Fruit fly (Drosophila melanogaster) whole organism, prepupa: ENCODE data around the gene E2f2.
A peak's percentile ranks its signal among the peaks of the same experiment; 100 is the strongest.

ENCODE experiments used
- CG10631 ChIP-seq: fragments of 200-800 bp; sonication (Bioruptor generic); optimal IDR thresholded peaks from 2 replicates; lab custom pipeline; 2016; ENCODE audit warnings: missing biosample characterization, missing genetic modification characterization
- CG10669 ChIP-seq: fragments of 200-800 bp; sonication (Bioruptor generic); optimal IDR thresholded peaks from 3 replicates; lab custom pipeline; 2018; ENCODE audit warnings: missing biosample characterization, mild to moderate bottlenecking, missing genetic modification characterization, moderate library complexity
- CG11762 ChIP-seq: fragments of 200-800 bp; sonication (Bioruptor generic); optimal IDR thresholded peaks from 3 replicates; lab custom pipeline; 2016; ENCODE audit warnings: missing biosample characterization, missing genetic modification characterization; ENCODE audit not compliant: insufficient read depth
- CG1621 ChIP-seq: fragments of 200-800 bp; sonication (Bioruptor generic); optimal IDR thresholded peaks from 3 replicates; lab custom pipeline; 2018; ENCODE audit warnings: missing biosample characterization, mild to moderate bottlenecking, missing genetic modification characterization
- CG31627 ChIP-seq: fragments of 200-800 bp; sonication (Bioruptor generic); optimal IDR thresholded peaks from 3 replicates; lab custom pipeline; 2016; ENCODE audit warnings: missing biosample characterization, missing genetic modification characterization
- CG34406 ChIP-seq: fragments of 200-800 bp; sonication (Bioruptor generic); optimal IDR thresholded peaks from 3 replicates; lab custom pipeline; 2016; ENCODE audit warnings: missing biosample characterization, missing genetic modification characterization
- CG6276 ChIP-seq: fragments of 200-800 bp; sonication (Bioruptor generic); optimal IDR thresholded peaks from 2 replicates; lab custom pipeline; 2017; ENCODE audit warnings: missing biosample characterization, mild to moderate bottlenecking, missing genetic modification characterization
- CG6792 ChIP-seq: fragments of 200-800 bp; sonication (Bioruptor generic); optimal IDR thresholded peaks from 3 replicates; lab custom pipeline; 2016; ENCODE audit warnings: missing biosample characterization, missing genetic modification characterization
- CG6808 ChIP-seq: fragments of 200-800 bp; sonication (Bioruptor generic); optimal IDR thresholded peaks from 3 replicates; lab custom pipeline; 2017; ENCODE audit warnings: missing biosample characterization, missing genetic modification characterization, mild to moderate bottlenecking, moderate library complexity, missing genetic modification reagents
- CG7368 ChIP-seq: fragments of 200-800 bp; sonication (Bioruptor generic); optimal IDR thresholded peaks from 3 replicates; lab custom pipeline; 2016; ENCODE audit warnings: missing biosample characterization, missing genetic modification characterization
- CG8119 ChIP-seq: fragments of 200-800 bp; sonication (Bioruptor generic); IDR thresholded peaks from 3 replicates; pipeline ENCODE4 v1.3.6; 2022; ENCODE audit warnings: missing biosample characterization, missing genetic modification characterization
- CG8319 ChIP-seq: fragments of 200-800 bp; sonication (Bioruptor generic); optimal IDR thresholded peaks from 3 replicates; lab custom pipeline; 2016; ENCODE audit warnings: missing biosample characterization, missing genetic modification characterization
- CG8632 ChIP-seq: fragments of 200-800 bp; sonication (Bioruptor generic); optimal IDR thresholded peaks from 3 replicates; lab custom pipeline; 2016; ENCODE audit warnings: missing biosample characterization, missing genetic modification characterization
- Eip75B ChIP-seq: fragments of 200-800 bp; sonication (Bioruptor generic); optimal IDR thresholded peaks from 3 replicates; lab custom pipeline; 2016; ENCODE audit warnings: missing biosample characterization, missing genetic modification characterization
- Eip78C ChIP-seq: fragments of 200-800 bp; sonication (Bioruptor generic); peaks from one replicate; lab custom pipeline; 2016; ENCODE audit warnings: missing biosample characterization, missing genetic modification characterization
- Eip93F ChIP-seq: fragments of 200-800 bp; sonication (Bioruptor generic); optimal IDR thresholded peaks from 2 replicates; lab custom pipeline; 2016; ENCODE audit warnings: missing biosample characterization, mild to moderate bottlenecking, missing genetic modification characterization
- Ets21C ChIP-seq: fragments of 200-800 bp; sonication (Bioruptor generic); optimal IDR thresholded peaks from 3 replicates; lab custom pipeline; 2016; ENCODE audit warnings: missing biosample characterization, missing genetic modification characterization
- Ets96B ChIP-seq: fragments of 200-800 bp; optimal IDR thresholded peaks from 2 replicates; lab custom pipeline; 2019; ENCODE audit warnings: missing biosample characterization, mild to moderate bottlenecking, missing genetic modification characterization, moderate library complexity
- Gug ChIP-seq: fragments of 200-800 bp; sonication (Bioruptor generic); IDR thresholded peaks from 2 replicates; pipeline ENCODE4 v1.3.6; 2022; ENCODE audit warnings: missing biosample characterization, missing genetic modification characterization
- Hr39 ChIP-seq: fragments of 200-800 bp; sonication (Bioruptor generic); optimal IDR thresholded peaks from 2 replicates; lab custom pipeline; 2016; ENCODE audit warnings: missing biosample characterization, missing genetic modification characterization
- Met ChIP-seq: fragments of 200-800 bp; sonication (Bioruptor generic); optimal IDR thresholded peaks from 3 replicates; lab custom pipeline; 2016; ENCODE audit warnings: missing biosample characterization, missing genetic modification characterization
- OdsH ChIP-seq: fragments of 200-800 bp; sonication (Bioruptor generic); optimal IDR thresholded peaks from 3 replicates; lab custom pipeline; 2016; ENCODE audit warnings: missing biosample characterization, missing genetic modification characterization
- Sox14 ChIP-seq: fragments of 200-800 bp; sonication (Bioruptor generic); optimal IDR thresholded peaks from 3 replicates; lab custom pipeline; 2016; ENCODE audit warnings: missing biosample characterization, missing genetic modification characterization
- Sox15 ChIP-seq: fragments of 200-800 bp; sonication (Bioruptor generic); optimal IDR thresholded peaks from 3 replicates; lab custom pipeline; 2016; ENCODE audit warnings: missing biosample characterization, missing genetic modification characterization
- achi ChIP-seq: fragments of 200-800 bp; sonication (Bioruptor generic); optimal IDR thresholded peaks from 3 replicates; lab custom pipeline; 2016; ENCODE audit warnings: missing biosample characterization, missing genetic modification characterization
- acj6 ChIP-seq: fragments of 200-800 bp; sonication (Bioruptor generic); optimal IDR thresholded peaks from 3 replicates; lab custom pipeline; 2016; ENCODE audit warnings: missing biosample characterization, missing genetic modification characterization
- dsx ChIP-seq: fragments of 200-800 bp; optimal IDR thresholded peaks from 3 replicates; lab custom pipeline; 2019; ENCODE audit warnings: missing biosample characterization, mild to moderate bottlenecking, missing genetic modification characterization, moderate library complexity; ENCODE audit not compliant: poor library complexity, severe bottlenecking
- esn ChIP-seq: fragments of 200-800 bp; sonication (Bioruptor generic); optimal IDR thresholded peaks from 2 replicates; lab custom pipeline; 2016; ENCODE audit warnings: missing biosample characterization, mild to moderate bottlenecking, missing genetic modification characterization, moderate library complexity
- fd59A ChIP-seq: fragments of 200-800 bp; sonication (Bioruptor generic); optimal IDR thresholded peaks from 2 replicates; lab custom pipeline; 2017; ENCODE audit warnings: missing biosample characterization, mild to moderate bottlenecking, missing genetic modification characterization, missing genetic modification reagents
- lz ChIP-seq: fragments of 200-800 bp; sonication (Bioruptor generic); optimal IDR thresholded peaks from 3 replicates; lab custom pipeline; 2016; ENCODE audit warnings: missing biosample characterization, missing genetic modification characterization
- net ChIP-seq: fragments of 200-800 bp; sonication (Bioruptor generic); optimal IDR thresholded peaks from 3 replicates; lab custom pipeline; 2016; ENCODE audit warnings: missing biosample characterization, missing genetic modification characterization
- pdm3 ChIP-seq: fragments of 200-800 bp; sonication (Bioruptor generic); optimal IDR thresholded peaks from 3 replicates; lab custom pipeline; 2016; ENCODE audit warnings: missing biosample characterization, missing genetic modification characterization
- salr ChIP-seq, 2 experiments: fragments of 200-800 bp; sonication (Bioruptor generic); optimal IDR thresholded peaks; 3 replicates each; lab custom pipeline; 2016 to 2018; ENCODE audit warnings: missing biosample characterization in 2 of 2, missing genetic modification characterization in 2 of 2, mild to moderate bottlenecking in 1 of 2
- spab ChIP-seq: fragments of 200-800 bp; sonication (Bioruptor generic); optimal IDR thresholded peaks from 2 replicates; lab custom pipeline; 2017; ENCODE audit warnings: missing biosample characterization, mild to moderate bottlenecking, missing genetic modification characterization, missing genetic modification reagents
- svp ChIP-seq: fragments of 200-800 bp; sonication (Bioruptor generic); peaks from one replicate; lab custom pipeline; 2016; ENCODE audit warnings: missing biosample characterization, missing genetic modification characterization
- vri ChIP-seq: fragments of 200-800 bp; sonication (Bioruptor generic); optimal IDR thresholded peaks from 3 replicates; lab custom pipeline; 2016; ENCODE audit warnings: missing biosample characterization, mild to moderate bottlenecking, missing genetic modification characterization

The E2f2 gene

DNA sequence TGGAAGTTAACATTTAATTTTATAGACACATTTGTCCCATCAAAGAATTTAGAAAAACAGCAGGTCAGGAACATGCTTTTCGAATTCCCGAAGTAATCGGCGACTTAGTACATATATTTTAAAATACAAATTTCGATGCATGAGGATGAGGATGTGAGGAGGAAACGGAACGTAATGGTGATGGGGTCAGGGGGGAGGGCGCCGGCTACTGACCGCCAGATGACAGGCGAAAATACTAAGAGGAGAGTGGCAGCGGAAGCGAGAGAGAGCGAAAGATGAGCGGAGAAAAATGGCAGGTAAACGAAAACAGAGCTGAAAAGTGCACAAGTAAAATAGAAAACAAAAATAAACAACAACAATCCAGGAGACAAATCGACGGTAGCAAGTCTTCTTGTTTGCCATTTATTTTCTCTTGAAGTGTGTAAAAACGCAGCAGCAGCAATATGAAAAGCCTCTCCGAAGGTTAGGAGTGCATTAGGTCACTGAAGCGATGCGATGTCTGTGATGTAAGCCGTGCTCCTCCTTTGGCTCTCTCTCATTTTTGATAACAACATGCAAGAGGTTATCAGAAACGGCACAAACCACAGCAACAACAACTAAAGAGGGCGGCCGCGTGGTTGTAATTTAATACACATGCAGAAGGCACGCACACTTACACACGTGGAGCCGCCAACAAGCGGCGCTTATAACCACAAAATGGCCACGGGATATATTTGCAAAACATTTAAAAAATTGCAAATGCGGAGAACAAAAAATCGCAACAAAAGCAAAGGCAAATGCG is 22.1 kb upstream of the E2f2 start:
- TF ChIP-seq net (GFP tag; lab: Kevin White, UChicago): no peak
- TF ChIP-seq CG11762 (GFP tag; lab: Kevin White, UChicago): no peak
- TF ChIP-seq vri (GFP tag; lab: Kevin White, UChicago): peak; percentile 81
- peak; percentile 100 for TF ChIP-seq svp (GFP tag; lab: Kevin White, UChicago)
- TF ChIP-seq, all 60 proteins: peak for 2

dm6 chr2L:21172922-21173321 is 16.4 kb upstream of the E2f2 start, which contains the start of gene CG31627:
Gene CG31627, plus strand, starts transcription at chr2L:21173222.
- no peak for TF ChIP-seq Gug (GFP tag; lab: Robert Waterston, UW)
- TF ChIP-seq fd59A (GFP tag; lab: Kevin White, UChicago): no peak
- TF ChIP-seq CG8319 (GFP tag; lab: Kevin White, UChicago): no peak
- no peak for TF ChIP-seq CG1621 (tag; lab: Kevin White, UChicago)
- TF ChIP-seq dsx (GFP tag; lab: Kevin White, UChicago): no peak
- TF ChIP-seq Sox15 (GFP tag; lab: Kevin White, UChicago): no peak
- TF ChIP-seq Eip75B (GFP tag; lab: Kevin White, UChicago): no peak
- no peak for TF ChIP-seq Ets96B
- TF ChIP-seq CG8632: no peak
- TF ChIP-seq net (GFP tag; lab: Kevin White, UChicago): no peak
- TF ChIP-seq CG6792: no peak
- no peak for TF ChIP-seq CG7368
- TF ChIP-seq CG6276: no peak
- no peak for TF ChIP-seq CG31627 (GFP tag; lab: Kevin White, UChicago)
- no peak for TF ChIP-seq spab (GFP tag; lab: Kevin White, UChicago)
- no peak for TF ChIP-seq vri (GFP tag; lab: Kevin White, UChicago)
- no peak for TF ChIP-seq CG10669 (GFP tag; lab: Kevin White, UChicago)
- TF ChIP-seq lz (GFP tag; lab: Kevin White, UChicago): no peak
- no peak for TF ChIP-seq esn (GFP tag; lab: Kevin White, UChicago)

- TF ChIP-seq svp (GFP tag; lab: Kevin White, UChicago) (peak; percentile 69), Sox15 (GFP tag; lab: Kevin White, UChicago) (no peak)
- TF ChIP-seq, all 60 proteins: peak for 1
Observed at dm6 chr2L:21169863-21170262, 13.3 kb upstream of the E2f2 start.

- TF ChIP-seq Eip75B (GFP tag; lab: Kevin White, UChicago) (no peak), net (GFP tag; lab: Kevin White, UChicago) (no peak), svp (GFP tag; lab: Kevin White, UChicago) (no peak), vri (GFP tag; lab: Kevin White, UChicago) (peak; percentile 71), spab (GFP tag; lab: Kevin White, UChicago) (no peak)
Observed at dm6 chr2L:21169160-21169624, 12.6 kb upstream of the E2f2 start.

DNA sequence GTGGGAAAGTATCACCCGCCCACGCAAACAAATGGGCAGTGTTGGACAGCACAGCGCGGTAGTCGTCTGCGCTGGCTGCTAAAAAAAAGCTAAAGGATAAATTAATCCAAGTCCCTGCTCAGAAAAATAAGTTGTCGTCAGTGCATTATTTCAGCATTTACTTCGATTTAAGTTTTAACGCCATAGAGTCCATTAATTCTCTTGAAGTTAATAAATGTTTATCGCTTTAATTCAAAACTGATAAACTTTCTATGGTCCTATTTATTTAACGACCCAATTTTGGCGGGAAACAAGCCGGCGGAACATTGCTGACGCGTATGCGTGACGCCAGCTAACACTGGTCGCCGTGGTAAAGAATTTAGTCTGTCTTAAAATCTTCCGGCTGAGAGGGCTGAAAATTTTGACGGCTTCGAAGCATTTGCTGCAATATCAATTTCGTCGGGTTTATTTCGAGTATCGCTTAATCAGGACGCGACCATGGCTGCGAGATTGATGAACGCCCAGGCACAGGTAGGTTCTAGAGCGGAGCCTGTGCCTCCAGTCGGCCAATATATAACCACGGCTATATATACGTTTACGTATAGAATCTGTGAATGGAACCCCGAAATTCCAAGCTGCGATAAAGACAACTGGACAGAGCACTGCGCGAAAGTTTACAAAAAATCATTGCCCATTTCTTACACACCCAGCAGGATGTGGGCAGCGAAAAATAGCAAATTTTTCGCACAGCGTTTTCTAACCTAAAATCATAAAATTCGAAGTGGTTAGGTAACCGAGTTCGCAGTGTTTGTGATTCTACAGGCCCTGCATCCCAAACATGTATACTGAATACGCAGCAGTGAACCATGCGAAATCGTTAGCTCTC is 12.0 kb upstream of the E2f2 start, which contains the start of the genes mAcon1, CG43345 and CG43346:
mAcon1 (plus strand) TSS at position 276 of the 865 bp plus-strand sequence.
CG43345 (minus strand) TSS at position 287 of the 865 bp plus-strand sequence.
CG43346 (minus strand) TSS at position 287 of the 865 bp plus-strand sequence.
- no peak for TF ChIP-seq CG7368
- peak; percentile 83 for TF ChIP-seq Sox14 (GFP tag; lab: Kevin White, UChicago)
- TF ChIP-seq vri (GFP tag; lab: Kevin White, UChicago): peak; percentile 80
- no peak for TF ChIP-seq Met
- TF ChIP-seq lz (GFP tag; lab: Kevin White, UChicago): peak; percentile 90
- peak; percentile 80 for TF ChIP-seq CG10631 (GFP tag; lab: Kevin White, UChicago)
- peak; percentile 89 for TF ChIP-seq esn (GFP tag; lab: Kevin White, UChicago)
- TF ChIP-seq Eip75B (GFP tag; lab: Kevin White, UChicago): peak; percentile 83
- TF ChIP-seq Eip93F: no peak
- TF ChIP-seq CG6808: no peak
- no peak for TF ChIP-seq svp (GFP tag; lab: Kevin White, UChicago)
- peak; percentile 57 to 66 for TF ChIP-seq salr (GFP tag; optimal IDR thresholded peaks at IDR 0.05; lab: Kevin White, UChicago)
- TF ChIP-seq net (GFP tag; lab: Kevin White, UChicago): no peak
- no peak for TF ChIP-seq Ets21C (GFP tag; lab: Kevin White, UChicago)
- peak; percentile 82 for TF ChIP-seq acj6 (GFP tag; lab: Kevin White, UChicago)
- TF ChIP-seq Eip78C (GFP tag; lab: Kevin White, UChicago): peak; percentile 93
- peak; percentile 64 for TF ChIP-seq CG1621 (tag; lab: Kevin White, UChicago)
- peak; percentile 80 for TF ChIP-seq Sox15 (GFP tag; lab: Kevin White, UChicago)
- TF ChIP-seq CG6792: peak; percentile 79
- TF ChIP-seq achi (GFP tag; lab: Kevin White, UChicago): no peak
- TF ChIP-seq CG8119 (GFP tag; lab: Robert Waterston, UW): peak; percentile 65; the same call in 2 of the 3 replicates
- no peak for TF ChIP-seq CG10669 (GFP tag; lab: Kevin White, UChicago)
- peak; percentile 94 for TF ChIP-seq CG31627 (GFP tag; lab: Kevin White, UChicago)
- peak; percentile 83 for TF ChIP-seq Hr39 (GFP tag; lab: Kevin White, UChicago)
- peak; percentile 69 for TF ChIP-seq CG11762 (GFP tag; lab: Kevin White, UChicago)
- peak; percentile 84 for TF ChIP-seq OdsH (GFP tag; lab: Kevin White, UChicago)
- TF ChIP-seq CG34406 (GFP tag; lab: Kevin White, UChicago): peak; percentile 72
- no peak for TF ChIP-seq pdm3 (GFP tag; lab: Kevin White, UChicago)
